Worm (Caenorhabditis elegans): Measurements from ENCODE around the gene C56C10.4.

- TF ChIP-seq lin-39 (tag; optimal IDR thresholded peaks at IDR 0.05) (no peak), nhr-77 (tag; optimal IDR thresholded peaks at IDR 0.05) (no peak), nhr-76 (tag; optimal IDR thresholded peaks at IDR 0.05) (no peak), ama-1 (optimal IDR thresholded peaks at IDR 0.05) (no peak), nhr-12 (tag; optimal IDR thresholded peaks at IDR 0.05) (no peak)
Measured at ce11 chrII:6615232-6616029, 32.6 kb downstream of the C56C10.4 start.

Measured in whole organism, L3 larva.